Worm (Caenorhabditis elegans): Measurements from ENCODE around the gene Y57E12B.10.

- no peak for TF ChIP-seq W03F9.2 (tag; optimal IDR thresholded peaks at IDR 0.05)
- no peak for TF ChIP-seq dao-5 (tag; optimal IDR thresholded peaks at IDR 0.05)
- TF ChIP-seq him-1 (tag; optimal IDR thresholded peaks at IDR 0.05): no peak
Observed at ce11 chrV:6906435-6906834, 29.3 kb downstream of the Y57E12B.10 start.
